Worm (Caenorhabditis elegans) whole organism, mixed stage, embryonic: Measurements from ENCODE around the gene pct-1.

Source experiments
- M03D4.4 ChIP-seq: sonication (generic microtip); optimal IDR thresholded peaks from 2 replicates; lab custom pipeline; 2017; ENCODE audit warnings: mild to moderate bottlenecking, missing genetic modification characterization, missing compliant biosample characterization
- bed-3 ChIP-seq: fragments of 200-800 bp; sonication (Bioruptor generic); optimal IDR thresholded peaks from 3 replicates; lab custom pipeline; 2018; ENCODE audit warnings: mild to moderate bottlenecking, missing genetic modification characterization, moderate library complexity, missing compliant biosample characterization
- blmp-1 ChIP-seq: fragments of 150-350 bp; optimal IDR thresholded peaks from 2 replicates; lab custom pipeline; 2014; ENCODE audit warnings: missing biosample characterization, missing genetic modification characterization
- ceh-39 ChIP-seq: fragments of 150-350 bp; optimal IDR thresholded peaks from 2 replicates; lab custom pipeline; 2014; ENCODE audit warnings: missing biosample characterization, missing genetic modification characterization
- ceh-83 ChIP-seq: fragments of 200-800 bp; sonication (Bioruptor generic); optimal IDR thresholded peaks from 2 replicates; lab custom pipeline; 2018; ENCODE audit warnings: mild to moderate bottlenecking, missing genetic modification characterization, missing compliant biosample characterization
- ces-1 ChIP-seq: fragments of 150-350 bp; optimal IDR thresholded peaks from 2 replicates; lab custom pipeline; 2014; ENCODE audit warnings: missing biosample characterization, missing genetic modification reagents, missing genetic modification characterization
- cnd-1 ChIP-seq: fragments of 200-800 bp; sonication (Bioruptor generic); optimal IDR thresholded peaks from 2 replicates; lab custom pipeline; 2018; ENCODE audit warnings: mild to moderate bottlenecking, missing genetic modification characterization, missing compliant biosample characterization
- drap-1 ChIP-seq: fragments of 200-800 bp; sonication (Bioruptor generic); optimal IDR thresholded peaks from 3 replicates; lab custom pipeline; 2018; ENCODE audit warnings: mild to moderate bottlenecking, missing genetic modification characterization, missing compliant biosample characterization
- elt-1 ChIP-seq: sonication (generic microtip); optimal IDR thresholded peaks from 2 replicates; lab custom pipeline; 2017; ENCODE audit warnings: missing genetic modification characterization, mild to moderate bottlenecking, missing compliant biosample characterization, antibody characterized with exemption, moderate library complexity, borderline replicate concordance; ENCODE audit not compliant: insufficient read depth
- elt-3 ChIP-seq: fragments of 150-350 bp; optimal IDR thresholded peaks from 2 replicates; lab custom pipeline; 2014; ENCODE audit warnings: missing biosample characterization, missing genetic modification characterization
- flh-1 ChIP-seq: fragments of 200-800 bp; sonication (Bioruptor generic); optimal IDR thresholded peaks from 2 replicates; lab custom pipeline; 2018; ENCODE audit warnings: mild to moderate bottlenecking, missing genetic modification characterization, moderate library complexity, missing compliant biosample characterization
- ham-2 ChIP-seq: fragments of 200-800 bp; sonication (Bioruptor generic); optimal IDR thresholded peaks from 2 replicates; lab custom pipeline; 2018; ENCODE audit warnings: mild to moderate bottlenecking, missing genetic modification characterization, missing compliant biosample characterization
- hlh-1 ChIP-seq: fragments of 150-350 bp; optimal IDR thresholded peaks from 2 replicates; lab custom pipeline; 2014; ENCODE audit warnings: missing biosample characterization, missing genetic modification reagents, missing genetic modification characterization
- lin-32 ChIP-seq: fragments of 200-800 bp; sonication (Bioruptor generic); optimal IDR thresholded peaks from 2 replicates; lab custom pipeline; 2018; ENCODE audit warnings: mild to moderate bottlenecking, missing genetic modification characterization, missing compliant biosample characterization
- lsy-2 ChIP-seq: fragments of 150-350 bp; optimal IDR thresholded peaks from 2 replicates; lab custom pipeline; 2014; ENCODE audit warnings: missing biosample characterization, missing genetic modification characterization
- mab-5 ChIP-seq: fragments of 150-350 bp; optimal IDR thresholded peaks from 2 replicates; lab custom pipeline; 2014; ENCODE audit warnings: missing biosample characterization, missing genetic modification characterization
- mep-1 ChIP-seq: fragments of 150-350 bp; optimal IDR thresholded peaks from 2 replicates; lab custom pipeline; 2017; ENCODE audit warnings: missing biosample characterization, missing genetic modification reagents, missing genetic modification characterization, inconsistent platforms
- mls-2 ChIP-seq: sonication (generic microtip); optimal IDR thresholded peaks from 2 replicates; lab custom pipeline; 2016; ENCODE audit warnings: mild to moderate bottlenecking, missing genetic modification characterization, moderate library complexity, missing compliant biosample characterization
- nhr-12 ChIP-seq: fragments of 150-350 bp; optimal IDR thresholded peaks from 2 replicates; lab custom pipeline; 2014; ENCODE audit warnings: missing biosample characterization, missing genetic modification characterization
- nhr-2 ChIP-seq: fragments of 150-350 bp; optimal IDR thresholded peaks from 2 replicates; lab custom pipeline; 2014; ENCODE audit warnings: missing biosample characterization, missing genetic modification characterization
- nhr-237 ChIP-seq: fragments of 150-350 bp; optimal IDR thresholded peaks from 2 replicates; lab custom pipeline; 2014; ENCODE audit warnings: missing biosample characterization, missing genetic modification characterization
- nhr-28 ChIP-seq: fragments of 150-350 bp; optimal IDR thresholded peaks from 2 replicates; lab custom pipeline; 2014; ENCODE audit warnings: missing biosample characterization, missing genetic modification characterization
- nhr-76 ChIP-seq: sonication (generic microtip); optimal IDR thresholded peaks from 2 replicates; lab custom pipeline; 2017; ENCODE audit warnings: missing biosample characterization, missing genetic modification characterization
- pha-4 ChIP-seq: fragments of 150-350 bp; optimal IDR thresholded peaks from 2 replicates; lab custom pipeline; 2018; ENCODE audit warnings: missing biosample characterization, missing genetic modification reagents, missing genetic modification characterization
- sem-2 ChIP-seq: fragments of 200-800 bp; sonication (Bioruptor generic); optimal IDR thresholded peaks from 2 replicates; lab custom pipeline; 2018; ENCODE audit warnings: mild to moderate bottlenecking, missing genetic modification characterization, missing compliant biosample characterization
- snpc-4 ChIP-seq: fragments of 150-350 bp; optimal IDR thresholded peaks from 2 replicates; lab custom pipeline; 2014; ENCODE audit warnings: missing biosample characterization, missing genetic modification characterization
- sptf-1 ChIP-seq: sonication (generic microtip); optimal IDR thresholded peaks from 2 replicates; lab custom pipeline; 2017; ENCODE audit warnings: mild to moderate bottlenecking, missing genetic modification characterization, moderate library complexity, missing compliant biosample characterization
- unc-39 ChIP-seq: fragments of 150-350 bp; optimal IDR thresholded peaks from 2 replicates; lab custom pipeline; 2014; ENCODE audit warnings: missing biosample characterization, missing genetic modification characterization
- unc-62 ChIP-seq: fragments of 150-350 bp; optimal IDR thresholded peaks from 2 replicates; lab custom pipeline; 2014; ENCODE audit warnings: missing biosample characterization, missing genetic modification reagents, missing genetic modification characterization
- zip-8 ChIP-seq: fragments of 150-350 bp; optimal IDR thresholded peaks from 2 replicates; lab custom pipeline; 2014; ENCODE audit warnings: missing biosample characterization, missing genetic modification characterization
- ztf-11 ChIP-seq: fragments of 150-350 bp; optimal IDR thresholded peaks from 2 replicates; lab custom pipeline; 2014; ENCODE audit warnings: missing biosample characterization, missing genetic modification characterization

Gene pct-1

ce11 chrIV:8169674-8170073 lies 6.6 kb upstream of the pct-1 start, which contains the start of gene C07G1.15:
Gene C07G1.15, plus strand, starts transcription at chrIV:8169974.
- TF ChIP-seq mep-1 (tag; lab: Kevin White, UChicago) = no peak
- TF ChIP-seq ham-2 (GFP tag; lab: Kevin White, UChicago) = no peak
- TF ChIP-seq M03D4.4 = no peak
- no peak for TF ChIP-seq ces-1 (GFP tag; lab: Kevin White, UChicago)
- TF ChIP-seq blmp-1 (tag; lab: Kevin White, UChicago) = no peak
- no peak for TF ChIP-seq lsy-2 (tag; lab: Kevin White, UChicago)
- TF ChIP-seq flh-1 = no peak
- no peak for TF ChIP-seq mab-5
- no peak for TF ChIP-seq unc-39 (tag; lab: Kevin White, UChicago)
- no peak for TF ChIP-seq elt-1
- TF ChIP-seq ceh-39 (tag; lab: Kevin White, UChicago) = no peak
- no peak for TF ChIP-seq nhr-28
- TF ChIP-seq sptf-1 (tag; lab: Kevin White, UChicago) = no peak
- no peak for TF ChIP-seq nhr-2 (tag; lab: Kevin White, UChicago)
- TF ChIP-seq, all 35 proteins: peak for 0

- TF ChIP-seq M03D4.4 (no peak), pha-4 (peak; percentile 58), elt-3 (tag; lab: Kevin White, UChicago) (peak; percentile 51), nhr-237 (peak; percentile 29), ham-2 (GFP tag; lab: Kevin White, UChicago) (peak; percentile 86), nhr-12 (tag; lab: Kevin White, UChicago) (no peak)
- TF ChIP-seq, all 35 proteins: peak for 4
These were observed 6.0 kb upstream of the pct-1 start for ce11 chrIV:8170264-8170663.

- TF ChIP-seq ceh-39 (tag; lab: Kevin White, UChicago) = no peak
- no peak for TF ChIP-seq nhr-237
- TF ChIP-seq ceh-83 (GFP tag; lab: Kevin White, UChicago) = no peak
- no peak for TF ChIP-seq mls-2 (tag; lab: Kevin White, UChicago)
- TF ChIP-seq ztf-11 = no peak
- TF ChIP-seq flh-1 = no peak
- TF ChIP-seq bed-3 (GFP tag; lab: Kevin White, UChicago) = no peak
- no peak for TF ChIP-seq ham-2 (GFP tag; lab: Kevin White, UChicago)
- no peak for TF ChIP-seq snpc-4
- TF ChIP-seq lin-32 (GFP tag; lab: Kevin White, UChicago) = no peak
- TF ChIP-seq sem-2 (GFP tag; lab: Kevin White, UChicago) = no peak
- TF ChIP-seq, all 35 proteins: peak for 0
These were observed 4.9 kb upstream of the pct-1 start for ce11 chrIV:8171376-8171775.

ce11 chrIV:8173610-8174009 lies 2.7 kb upstream of the pct-1 start:
- TF ChIP-seq lsy-2 (tag; lab: Kevin White, UChicago) = no peak
- TF ChIP-seq unc-39 (tag; lab: Kevin White, UChicago) = no peak
- TF ChIP-seq ztf-11 = no peak
- TF ChIP-seq drap-1 = no peak
- TF ChIP-seq blmp-1 (tag; lab: Kevin White, UChicago) = peak; percentile 83
- TF ChIP-seq, all 35 proteins: peak for 1

ce11 chrIV:8174792-8175191 lies 1.5 kb upstream of the pct-1 start:
- no peak for TF ChIP-seq ztf-11
- no peak for TF ChIP-seq bed-3 (GFP tag; lab: Kevin White, UChicago)
- TF ChIP-seq nhr-2 (tag; lab: Kevin White, UChicago) = no peak
- TF ChIP-seq M03D4.4 = no peak
- TF ChIP-seq nhr-76 (tag; lab: Kevin White, UChicago) = no peak
- no peak for TF ChIP-seq zip-8 (tag; lab: Kevin White, UChicago)
- no peak for TF ChIP-seq sptf-1 (tag; lab: Kevin White, UChicago)
- TF ChIP-seq mls-2 (tag; lab: Kevin White, UChicago) = no peak
- TF ChIP-seq snpc-4 = no peak

ce11 chrIV:8181404-8181803 lies 5.1 kb downstream of the pct-1 start:
- peak; percentile 87 for TF ChIP-seq ces-1 (GFP tag; lab: Kevin White, UChicago)
- no peak for TF ChIP-seq M03D4.4
- no peak for TF ChIP-seq nhr-2 (tag; lab: Kevin White, UChicago)

- TF ChIP-seq zip-8 (tag; lab: Kevin White, UChicago) (no peak), unc-62 (GFP tag; lab: Kevin White, UChicago) (no peak), ztf-11 (peak; percentile 12), pha-4 (peak; percentile 13), ces-1 (GFP tag; lab: Kevin White, UChicago) (peak; percentile 80), cnd-1 (peak; percentile 61), hlh-1 (peak; percentile 15), nhr-2 (tag; lab: Kevin White, UChicago) (peak; percentile 55)
- TF ChIP-seq, all 35 proteins: peak for 6
These were observed 6.3 kb downstream of the pct-1 start for ce11 chrIV:8182566-8182965.
